Fruit fly (Drosophila melanogaster) whole organism, embryonic: ENCODE measurements around the gene CG31777.
A peak's percentile ranks its signal among the peaks of the same experiment; 100 is the strongest.

Experiments
- Ada2b ChIP-seq: fragments of 200-800 bp; sonication (Bioruptor generic); IDR thresholded peaks from 2 replicates; pipeline ENCODE4 v1.3.6; 2022; ENCODE audit warnings: missing biosample characterization, missing genetic modification characterization
- CG10209 ChIP-seq: fragments of 200-800 bp; sonication (Bioruptor generic); optimal IDR thresholded peaks from 3 replicates; lab custom pipeline; 2017; ENCODE audit warnings: missing biosample characterization, mild to moderate bottlenecking, missing genetic modification characterization, missing genetic modification reagents
- CG10267 ChIP-seq: fragments of 200-800 bp; sonication (Bioruptor generic); optimal IDR thresholded peaks from 2 replicates; lab custom pipeline; 2018; ENCODE audit warnings: missing biosample characterization, mild to moderate bottlenecking, missing genetic modification characterization, moderate library complexity
- CG12219 ChIP-seq: fragments of 200-800 bp; sonication (Bioruptor generic); optimal IDR thresholded peaks from 3 replicates; lab custom pipeline; 2018; ENCODE audit warnings: missing biosample characterization, mild to moderate bottlenecking, missing genetic modification characterization
- CG12744 ChIP-seq: fragments of 200-800 bp; sonication (Bioruptor generic); optimal IDR thresholded peaks from 2 replicates; lab custom pipeline; 2016; ENCODE audit warnings: missing biosample characterization, missing genetic modification characterization
- CG15479 ChIP-seq: fragments of 200-800 bp; sonication (Bioruptor generic); optimal IDR thresholded peaks from 3 replicates; lab custom pipeline; 2019; ENCODE audit warnings: missing biosample characterization, mild to moderate bottlenecking, missing genetic modification characterization, moderate library complexity
- CG16779 ChIP-seq: fragments of 200-800 bp; sonication (Bioruptor generic); IDR thresholded peaks from 2 replicates; pipeline ENCODE4 v1.3.6; 2022; ENCODE audit warnings: missing biosample characterization, missing genetic modification characterization
- CG17612 ChIP-seq: fragments of 200-800 bp; sonication (Bioruptor generic); IDR thresholded peaks from 2 replicates; pipeline ENCODE4 v1.3.6; 2022; ENCODE audit warnings: missing biosample characterization, missing genetic modification characterization
- CG18599 ChIP-seq: fragments of 200-800 bp; sonication (Bioruptor generic); optimal IDR thresholded peaks from 3 replicates; lab custom pipeline; 2017; ENCODE audit warnings: missing biosample characterization, missing genetic modification characterization, mild to moderate bottlenecking, moderate library complexity, missing genetic modification reagents
- CG18619 ChIP-seq: fragments of 200-800 bp; sonication (Bioruptor generic); optimal IDR thresholded peaks from 3 replicates; lab custom pipeline; 2017; ENCODE audit warnings: missing biosample characterization, mild to moderate bottlenecking, missing genetic modification characterization
- CG2678 ChIP-seq: fragments of 200-800 bp; sonication (Bioruptor generic); optimal IDR thresholded peaks from 3 replicates; lab custom pipeline; 2019; ENCODE audit warnings: missing biosample characterization, mild to moderate bottlenecking, missing genetic modification characterization, moderate library complexity
- CG33213 ChIP-seq: fragments of 200-800 bp; sonication (Bioruptor generic); optimal IDR thresholded peaks from 3 replicates; lab custom pipeline; 2016; ENCODE audit warnings: missing biosample characterization, missing genetic modification characterization
- CG34422 ChIP-seq: fragments of 200-800 bp; sonication (Bioruptor generic); IDR thresholded peaks from 3 replicates; pipeline ENCODE4 v1.3.6; 2022; ENCODE audit warnings: missing biosample characterization, missing genetic modification characterization
- CG43689 ChIP-seq: fragments of 200-800 bp; sonication (Bioruptor generic); IDR thresholded peaks from 2 replicates; pipeline ENCODE4 v1.3.6; 2022; ENCODE audit warnings: missing biosample characterization, missing genetic modification characterization
- CG6765 ChIP-seq: fragments of 200-800 bp; sonication (Bioruptor generic); optimal IDR thresholded peaks from 3 replicates; lab custom pipeline; 2017; ENCODE audit warnings: missing biosample characterization, mild to moderate bottlenecking, missing genetic modification characterization
- CG7372 ChIP-seq: fragments of 200-800 bp; sonication (Bioruptor generic); IDR thresholded peaks from 2 replicates; pipeline ENCODE4 v1.3.6; 2022; ENCODE audit warnings: missing biosample characterization, missing genetic modification characterization
- CG7556 ChIP-seq: fragments of 200-800 bp; sonication (Bioruptor generic); optimal IDR thresholded peaks from 2 replicates; lab custom pipeline; 2017; ENCODE audit warnings: missing biosample characterization, mild to moderate bottlenecking, missing genetic modification characterization
- CG7839 ChIP-seq: fragments of 200-800 bp; sonication (Bioruptor generic); optimal IDR thresholded peaks from 3 replicates; lab custom pipeline; 2018; ENCODE audit warnings: missing biosample characterization, mild to moderate bottlenecking, missing genetic modification characterization, moderate library complexity
- CG8478 ChIP-seq: fragments of >200 bp; optimal IDR thresholded peaks from 2 replicates; lab custom pipeline; 2018
- CG8944 ChIP-seq: fragments of 200-800 bp; sonication (Bioruptor generic); optimal IDR thresholded peaks from 3 replicates; lab custom pipeline; 2016; ENCODE audit warnings: missing biosample characterization, missing genetic modification characterization
- CG9727 ChIP-seq: fragments of 200-800 bp; sonication (Bioruptor generic); optimal IDR thresholded peaks from 3 replicates; lab custom pipeline; 2017; ENCODE audit warnings: missing biosample characterization, mild to moderate bottlenecking, missing genetic modification characterization
- Dek ChIP-seq: fragments of 200-800 bp; sonication (Bioruptor generic); optimal IDR thresholded peaks from 3 replicates; lab custom pipeline; 2019; ENCODE audit warnings: missing biosample characterization, mild to moderate bottlenecking, missing genetic modification characterization, moderate library complexity
- E2f2 ChIP-seq: fragments of 200-800 bp; sonication (Bioruptor generic); IDR thresholded peaks from 2 replicates; pipeline ENCODE4 v1.3.6; 2022; ENCODE audit warnings: missing biosample characterization, missing genetic modification characterization
- Ets65A ChIP-seq: fragments of 200-800 bp; sonication (Bioruptor generic); peaks from one replicate; lab custom pipeline; 2016; ENCODE audit warnings: missing biosample characterization, missing genetic modification characterization
- Fer3 ChIP-seq: fragments of 200-800 bp; sonication (Bioruptor generic); optimal IDR thresholded peaks from 2 replicates; lab custom pipeline; 2018; ENCODE audit warnings: missing biosample characterization, mild to moderate bottlenecking, missing genetic modification characterization, moderate library complexity
- Hand ChIP-seq: fragments of 200-800 bp; sonication (Bioruptor generic); optimal IDR thresholded peaks from 2 replicates; lab custom pipeline; 2017; ENCODE audit warnings: mild to moderate bottlenecking, missing biosample characterization, missing genetic modification reagents, missing genetic modification characterization
- HmgD ChIP-seq: fragments of 200-800 bp; sonication (Bioruptor generic); optimal IDR thresholded peaks from 3 replicates; lab custom pipeline; 2016; ENCODE audit warnings: missing biosample characterization, missing genetic modification characterization
- HmgZ ChIP-seq: fragments of 200-800 bp; sonication (Bioruptor generic); optimal IDR thresholded peaks from 2 replicates; lab custom pipeline; 2018; ENCODE audit warnings: missing biosample characterization, mild to moderate bottlenecking, missing genetic modification characterization
- Hr51 ChIP-seq, 2 experiments: fragments of 200-800 bp; sonication (Bioruptor generic); optimal IDR thresholded peaks; 2 replicates in 1 of 2; 3 replicates in 1 of 2; lab custom pipeline; 2016 to 2018; ENCODE audit warnings: missing biosample characterization in 2 of 2, missing genetic modification characterization in 2 of 2, mild to moderate bottlenecking in 1 of 2, moderate library complexity in 1 of 2
- Hsf ChIP-seq: fragments of 200-800 bp; sonication (Bioruptor generic); optimal IDR thresholded peaks from 3 replicates; lab custom pipeline; 2016; ENCODE audit warnings: missing biosample characterization, missing genetic modification characterization
- Mes4 ChIP-seq: fragments of 200-800 bp; sonication (Bioruptor generic); optimal IDR thresholded peaks from 2 replicates; lab custom pipeline; 2016; ENCODE audit warnings: missing biosample characterization, missing genetic modification characterization
- NFAT ChIP-seq: fragments of 200-800 bp; sonication (Bioruptor generic); IDR thresholded peaks from 2 replicates; pipeline ENCODE4 v1.3.6; 2022; ENCODE audit warnings: missing biosample characterization, missing genetic modification characterization
- NfI ChIP-seq: fragments of 200-800 bp; sonication (Bioruptor generic); optimal IDR thresholded peaks from 3 replicates; lab custom pipeline; 2018; ENCODE audit warnings: missing biosample characterization, mild to moderate bottlenecking, missing genetic modification characterization, moderate library complexity
- Sox102F ChIP-seq: fragments of 200-800 bp; sonication (Bioruptor generic); optimal IDR thresholded peaks from 2 replicates; lab custom pipeline; 2018; ENCODE audit warnings: missing biosample characterization, mild to moderate bottlenecking, missing genetic modification characterization, moderate library complexity
- Stat92E ChIP-seq, 3 experiments: fragments of >200 bp in 2 of 3; fragments of 200-800 bp in 1 of 3; sonication (Bioruptor generic) in 1 of 3; optimal IDR thresholded peaks; 2 replicates each; lab custom pipeline; 2017 to 2019; ENCODE audit warnings: missing biosample characterization in 3 of 3, missing genetic modification characterization in 3 of 3, mild to moderate bottlenecking in 1 of 3, moderate library complexity in 1 of 3
- aop ChIP-seq: fragments of 200-800 bp; sonication (Bioruptor generic); IDR thresholded peaks from 2 replicates; pipeline ENCODE4 v1.3.6; 2022; ENCODE audit warnings: missing biosample characterization, missing genetic modification characterization
- bcd ChIP-seq: fragments of 200-800 bp; sonication (Bioruptor generic); optimal IDR thresholded peaks from 2 replicates; lab custom pipeline; 2017; ENCODE audit warnings: missing biosample characterization, mild to moderate bottlenecking, missing genetic modification characterization
- ci ChIP-seq: fragments of 200-800 bp; sonication (Bioruptor generic); IDR thresholded peaks from 3 replicates; pipeline ENCODE4 v1.3.6; 2022; ENCODE audit warnings: missing biosample characterization, missing genetic modification characterization
- dpn ChIP-seq, 2 experiments: fragments of 200-800 bp; sonication (Bioruptor generic); optimal IDR thresholded peaks; 3 replicates each; lab custom pipeline; 2016; ENCODE audit warnings: missing biosample characterization in 2 of 2, missing genetic modification characterization in 2 of 2
- gce ChIP-seq: fragments of 200-800 bp; sonication (Bioruptor generic); IDR thresholded peaks from 3 replicates; pipeline ENCODE4 v1.3.6; 2022; ENCODE audit warnings: missing biosample characterization, missing genetic modification characterization
- nmo ChIP-seq: fragments of 200-800 bp; sonication (Bioruptor generic); optimal IDR thresholded peaks from 2 replicates; lab custom pipeline; 2018; ENCODE audit warnings: missing biosample characterization, mild to moderate bottlenecking, missing genetic modification characterization, moderate library complexity
- prd ChIP-seq, 3 experiments: fragments of >200 bp in 2 of 3; fragments of 200-800 bp in 1 of 3; sonication (Bioruptor generic) in 1 of 3; optimal IDR thresholded peaks in 2 of 3; IDR thresholded peaks in 1 of 3; 2 replicates in 2 of 3; 3 replicates in 1 of 3; pipeline versions ENCODE4 v1.3.6 to Lab custom; 2017 to 2022; ENCODE audit warnings: missing biosample characterization in 1 of 3, missing genetic modification characterization in 1 of 3
- row ChIP-seq: fragments of 200-800 bp; sonication (Bioruptor generic); IDR thresholded peaks from 3 replicates; pipeline ENCODE4 v1.3.6; 2022; ENCODE audit warnings: missing biosample characterization, missing genetic modification characterization
- sens-2 ChIP-seq: fragments of 200-800 bp; sonication (Bioruptor generic); IDR thresholded peaks from 2 replicates; pipeline ENCODE4 v1.3.6; 2022; ENCODE audit warnings: missing biosample characterization, missing genetic modification characterization
- sisA ChIP-seq: fragments of 200-800 bp; sonication (Bioruptor generic); IDR thresholded peaks from 2 replicates; pipeline ENCODE4 v1.3.6; 2022; ENCODE audit warnings: missing biosample characterization, missing genetic modification characterization
- sr ChIP-seq: fragments of 200-800 bp; sonication (Bioruptor generic); IDR thresholded peaks from 3 replicates; pipeline ENCODE4 v1.3.6; 2022; ENCODE audit warnings: missing biosample characterization, missing genetic modification characterization
- wdn ChIP-seq: fragments of 200-800 bp; sonication (Bioruptor generic); IDR thresholded peaks from 2 replicates; pipeline ENCODE4 v1.3.6; 2022; ENCODE audit warnings: missing biosample characterization, missing genetic modification characterization
- zfh1 ChIP-seq: fragments of 200-800 bp; sonication (Bioruptor generic); IDR thresholded peaks from 3 replicates; pipeline ENCODE4 v1.3.6; 2022; ENCODE audit warnings: missing biosample characterization, missing genetic modification characterization

The CG31777 gene

dm6 chr2L:3754835-3755547 lies 48.1 kb upstream of the CG31777 start (continued):
- TF ChIP-seq Sox102F (GFP tag; lab: Kevin White, UChicago): peak; percentile 37
- TF ChIP-seq Ada2b (GFP tag; lab: Robert Waterston, UW): peak; percentile 43; the same call in 1 of the 2 replicates
- no peak for TF ChIP-seq CG8944 (GFP tag; lab: Kevin White, UChicago)
- peak; percentile 10 for TF ChIP-seq HmgZ (tag; lab: Kevin White, UChicago)
- TF ChIP-seq Hsf: peak; percentile 7
- peak; percentile 25; the same call in 1 of the 2 replicates for TF ChIP-seq E2f2 (GFP tag; lab: Robert Waterston, UW)
- TF ChIP-seq CG2678: peak; percentile 69
- peak in 1 of 2 experiments; percentile 53 for TF ChIP-seq Hr51 (GFP tag; optimal IDR thresholded peaks at IDR 0.05; lab: Kevin White, UChicago)
- no peak for TF ChIP-seq Stat92E (GFP tag; optimal IDR thresholded peaks at IDR 0.05; lab: Kevin White, UChicago)
- TF ChIP-seq sisA (GFP tag; lab: Robert Waterston, UW): peak; percentile 21; the same call in 1 of the 2 replicates
- TF ChIP-seq NFAT (GFP tag; lab: Robert Waterston, UW): peak; percentile 19; the same call in 1 of the 2 replicates
- no peak for TF ChIP-seq aop (GFP tag; lab: Robert Waterston, UW)
- no peak for TF ChIP-seq HmgD (GFP tag; lab: Kevin White, UChicago)
- TF ChIP-seq CG7372 (GFP tag; lab: Robert Waterston, UW): peak; percentile 75
- TF ChIP-seq prd (optimal IDR thresholded peaks at IDR 0.05; lab: Kevin White, UChicago): no peak
- TF ChIP-seq prd (GFP tag; IDR thresholded peaks at IDR 0.05; lab: Robert Waterston, UW): 0 out of 3 replicates have a peak, but pooled peaks have one; percentile 32
- peak; percentile 55 for TF ChIP-seq CG7839 (tag; lab: Kevin White, UChicago)
- TF ChIP-seq CG9727 (GFP tag; lab: Kevin White, UChicago): peak; percentile 44
- TF ChIP-seq ci (GFP tag; lab: Robert Waterston, UW): peak; percentile 38; the same call in 1 of the 3 replicates
- peak; percentile 0 for TF ChIP-seq CG10267 (tag; lab: Kevin White, UChicago)
- no peak for TF ChIP-seq CG33213 (GFP tag; lab: Kevin White, UChicago)
- TF ChIP-seq wdn: 0 out of 2 replicates have a peak, but pooled peaks have one; percentile 20
- peak; percentile 54 for TF ChIP-seq Fer3 (tag; lab: Kevin White, UChicago)
- no peak for TF ChIP-seq sens-2 (GFP tag; lab: Robert Waterston, UW)
- TF ChIP-seq NfI (GFP tag; lab: Kevin White, UChicago): peak; percentile 34
- TF ChIP-seq row (GFP tag; lab: Robert Waterston, UW): peak; percentile 65; the same call in 2 of the 3 replicates
- no peak for TF ChIP-seq sr (GFP tag; lab: Robert Waterston, UW)
- TF ChIP-seq CG15479 (GFP tag; lab: Kevin White, UChicago): no peak
- TF ChIP-seq CG6765 (GFP tag; lab: Kevin White, UChicago): peak; percentile 24
- TF ChIP-seq Dek: peak; percentile 38

DNA sequence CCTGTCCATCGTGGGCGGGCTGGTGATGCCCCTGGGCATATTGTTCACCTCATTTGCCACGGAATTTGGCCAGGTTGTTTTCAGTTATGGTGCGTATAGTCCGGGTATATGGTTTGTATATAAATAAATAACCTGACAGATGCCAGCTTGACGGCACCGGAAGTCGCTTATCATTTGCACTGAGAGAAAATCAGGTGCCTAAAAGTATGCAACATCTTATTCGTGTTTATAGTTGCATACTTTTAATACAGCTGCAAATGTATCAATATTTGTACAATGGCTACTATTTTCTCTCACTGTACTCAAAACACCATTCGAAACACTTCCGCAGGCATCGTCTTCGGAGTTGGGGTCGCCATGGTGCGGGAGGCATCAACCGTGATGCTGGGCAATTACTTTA lies 41.8 kb upstream of the CG31777 start:
- TF ChIP-seq CG17612 (GFP tag; lab: Robert Waterston, UW): no peak
- TF ChIP-seq CG16779 (GFP tag; lab: Robert Waterston, UW): no peak
- TF ChIP-seq dpn (GFP tag; optimal IDR thresholded peaks at IDR 0.05; lab: Kevin White, UChicago): peak in 1 of 2 experiments; percentile 40
- no peak for TF ChIP-seq CG7556 (GFP tag; lab: Kevin White, UChicago)
- peak; percentile 31 for TF ChIP-seq CG12219 (GFP tag; lab: Kevin White, UChicago)
- peak; percentile 3 for TF ChIP-seq CG10209
- TF ChIP-seq CG12744: peak; percentile 8
- TF ChIP-seq gce (GFP tag; lab: Robert Waterston, UW): no peak
- TF ChIP-seq Mes4: no peak
- peak; percentile 17 for TF ChIP-seq bcd (GFP tag; lab: Kevin White, UChicago)
- 0 out of 2 replicates have a peak, but pooled peaks have one; percentile 22 for TF ChIP-seq CG43689 (GFP tag; lab: Robert Waterston, UW)
- TF ChIP-seq Ets65A: peak; percentile 72
- TF ChIP-seq CG8478 (lab: Kevin White, UChicago): peak; percentile 33
- peak; percentile 10 for TF ChIP-seq CG18619
- peak; percentile 25 to 26 for TF ChIP-seq Hr51 (GFP tag; optimal IDR thresholded peaks at IDR 0.05; lab: Kevin White, UChicago)
- 0 out of 3 replicates have a peak, but pooled peaks have one; percentile 41 for TF ChIP-seq zfh1 (GFP tag; lab: Robert Waterston, UW)
- no peak for TF ChIP-seq nmo (GFP tag; lab: Kevin White, UChicago)
- peak; percentile 6 for TF ChIP-seq Hand (GFP tag; lab: Kevin White, UChicago)
- TF ChIP-seq CG18599: peak; percentile 66
- TF ChIP-seq ci (GFP tag; lab: Robert Waterston, UW): peak; percentile 34; the same call in 1 of the 3 replicates
- TF ChIP-seq CG34422 (GFP tag; lab: Robert Waterston, UW): 0 out of 3 replicates have a peak, but pooled peaks have one; percentile 45
